Fruit fly (Drosophila melanogaster): ENCODE measurements around the gene CG15211.

DNA sequence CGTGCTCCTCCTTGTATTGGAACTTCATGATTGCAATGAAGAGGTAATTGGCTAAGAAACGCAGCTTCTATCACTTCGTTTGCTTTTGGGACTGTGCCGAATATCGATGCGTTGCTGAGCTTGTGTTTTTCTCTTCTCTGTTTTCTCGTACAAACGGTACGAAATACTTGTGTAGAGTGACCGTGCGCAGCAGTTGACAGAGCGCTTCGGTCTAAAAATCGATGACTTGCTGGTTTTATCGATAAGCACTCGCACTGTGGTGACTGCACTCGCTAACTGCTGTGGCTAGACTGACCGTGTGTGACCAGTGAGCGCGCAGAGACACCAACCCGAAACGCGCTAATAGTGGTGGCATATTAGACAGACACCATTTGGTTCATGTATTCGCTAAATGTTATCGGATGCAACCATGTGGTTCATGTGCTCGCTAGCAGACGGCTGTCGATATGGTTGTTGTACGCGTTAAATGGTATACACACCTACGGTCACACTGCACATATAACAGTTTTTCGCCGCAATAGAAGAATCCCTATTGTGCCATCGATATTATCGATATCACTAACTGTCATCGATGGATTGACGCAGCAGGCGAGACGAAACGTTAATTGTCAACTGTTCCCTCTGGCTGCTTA lies 4.2 kb upstream of the CG15211 start, which contains the start of the genes Atg8a and BTBD9:
- TF ChIP-seq Nf-YB (GFP tag; optimal IDR thresholded peaks at IDR 0.05) (peak; percentile 28), CrebB (tag; optimal IDR thresholded peaks at IDR 0.05) (peak; percentile 42), slou (GFP tag; optimal IDR thresholded peaks at IDR 0.05) (no peak), usp (GFP tag; optimal IDR thresholded peaks at IDR 0.05) (no peak), psq (GFP tag; optimal IDR thresholded peaks at IDR 0.05) (no peak), tup (GFP tag; optimal IDR thresholded peaks at IDR 0.05) (no peak), kay (GFP tag; optimal IDR thresholded peaks at IDR 0.05) (no peak)
